Worm (Caenorhabditis elegans) whole organism, young adult: ENCODE results near the gene ida-1.

Experiments used
- C17E4.6 ChIP-seq: fragments of 200-800 bp; sonication (Bioruptor generic); IDR thresholded peaks from 2 replicates; pipeline ENCODE4 v1.3.6; 2022; ENCODE audit warnings: missing genetic modification reagents, missing genetic modification characterization, missing compliant biosample characterization
- snpc-4 ChIP-seq, 5 experiments: fragments of 150-350 bp in 1 of 5; sonication (generic microtip) in 4 of 5; optimal IDR thresholded peaks; 2 replicates each; lab custom pipeline; 2014 to 2018; ENCODE audit warnings: missing genetic modification characterization in 5 of 5, missing biosample characterization in 3 of 5, antibody characterized with exemption in 2 of 5, mild to moderate bottlenecking in 2 of 5, missing compliant biosample characterization in 2 of 5, missing genotype in 2 of 5, moderate library complexity in 2 of 5, missing genetic modification reagents in 1 of 5
- tbp1 ChIP-seq: fragments of 200-800 bp; sonication (Bioruptor generic); optimal IDR thresholded peaks from 2 replicates; lab custom pipeline; 2018; ENCODE audit warnings: mild to moderate bottlenecking, missing genetic modification characterization, missing compliant biosample characterization
- ztf-22 ChIP-seq: fragments of 200-800 bp; sonication (Bioruptor generic); optimal IDR thresholded peaks from 2 replicates; lab custom pipeline; 2018; ENCODE audit warnings: mild to moderate bottlenecking, missing genetic modification characterization, moderate library complexity, missing compliant biosample characterization

- no peak for TF ChIP-seq C17E4.6
- TF ChIP-seq snpc-4 (GFP tag; optimal IDR thresholded peaks at IDR 0.05; lab: Kevin White, UChicago), result no peak
- no peak for TF ChIP-seq snpc-4 (tag; optimal IDR thresholded peaks at IDR 0.05; lab: Kevin White, UChicago)
- no peak for TF ChIP-seq ztf-22
- no peak for TF ChIP-seq tbp1
Measured at ce11 chrIII:5719105-5719831, 36.1 kb upstream of the ida-1 start.
